Worm (Caenorhabditis elegans) whole organism, mixed stage, embryonic: ENCODE results near the gene Y50D4C.3.

Source experiments
- M03D4.4 ChIP-seq: sonication (generic microtip); optimal IDR thresholded peaks from 2 replicates; lab custom pipeline; 2017; ENCODE audit warnings: mild to moderate bottlenecking, missing genetic modification characterization, missing compliant biosample characterization
- bed-3 ChIP-seq: fragments of 200-800 bp; sonication (Bioruptor generic); optimal IDR thresholded peaks from 3 replicates; lab custom pipeline; 2018; ENCODE audit warnings: mild to moderate bottlenecking, missing genetic modification characterization, moderate library complexity, missing compliant biosample characterization
- blmp-1 ChIP-seq: fragments of 150-350 bp; optimal IDR thresholded peaks from 2 replicates; lab custom pipeline; 2014; ENCODE audit warnings: missing biosample characterization, missing genetic modification characterization
- ceh-39 ChIP-seq: fragments of 150-350 bp; optimal IDR thresholded peaks from 2 replicates; lab custom pipeline; 2014; ENCODE audit warnings: missing biosample characterization, missing genetic modification characterization
- ceh-43 ChIP-seq: fragments of 200-800 bp; sonication (Bioruptor generic); optimal IDR thresholded peaks from 2 replicates; lab custom pipeline; 2018; ENCODE audit warnings: mild to moderate bottlenecking, missing genetic modification characterization, moderate library complexity, missing compliant biosample characterization
- ceh-83 ChIP-seq: fragments of 200-800 bp; sonication (Bioruptor generic); optimal IDR thresholded peaks from 2 replicates; lab custom pipeline; 2018; ENCODE audit warnings: mild to moderate bottlenecking, missing genetic modification characterization, missing compliant biosample characterization
- ces-1 ChIP-seq: fragments of 150-350 bp; optimal IDR thresholded peaks from 2 replicates; lab custom pipeline; 2014; ENCODE audit warnings: missing biosample characterization, missing genetic modification reagents, missing genetic modification characterization
- cnd-1 ChIP-seq: fragments of 200-800 bp; sonication (Bioruptor generic); optimal IDR thresholded peaks from 2 replicates; lab custom pipeline; 2018; ENCODE audit warnings: mild to moderate bottlenecking, missing genetic modification characterization, missing compliant biosample characterization
- drap-1 ChIP-seq: fragments of 200-800 bp; sonication (Bioruptor generic); optimal IDR thresholded peaks from 3 replicates; lab custom pipeline; 2018; ENCODE audit warnings: mild to moderate bottlenecking, missing genetic modification characterization, missing compliant biosample characterization
- elt-1 ChIP-seq: sonication (generic microtip); optimal IDR thresholded peaks from 2 replicates; lab custom pipeline; 2017; ENCODE audit warnings: missing genetic modification characterization, mild to moderate bottlenecking, missing compliant biosample characterization, antibody characterized with exemption, moderate library complexity, borderline replicate concordance; ENCODE audit not compliant: insufficient read depth
- elt-3 ChIP-seq: fragments of 150-350 bp; optimal IDR thresholded peaks from 2 replicates; lab custom pipeline; 2014; ENCODE audit warnings: missing biosample characterization, missing genetic modification characterization
- flh-1 ChIP-seq: fragments of 200-800 bp; sonication (Bioruptor generic); optimal IDR thresholded peaks from 2 replicates; lab custom pipeline; 2018; ENCODE audit warnings: mild to moderate bottlenecking, missing genetic modification characterization, moderate library complexity, missing compliant biosample characterization
- ham-2 ChIP-seq: fragments of 200-800 bp; sonication (Bioruptor generic); optimal IDR thresholded peaks from 2 replicates; lab custom pipeline; 2018; ENCODE audit warnings: mild to moderate bottlenecking, missing genetic modification characterization, missing compliant biosample characterization
- hlh-1 ChIP-seq: fragments of 150-350 bp; optimal IDR thresholded peaks from 2 replicates; lab custom pipeline; 2014; ENCODE audit warnings: missing biosample characterization, missing genetic modification reagents, missing genetic modification characterization
- lin-13 ChIP-seq: fragments of 150-350 bp; optimal IDR thresholded peaks from 2 replicates; lab custom pipeline; 2014; ENCODE audit warnings: missing biosample characterization, missing genetic modification characterization
- lin-32 ChIP-seq: fragments of 200-800 bp; sonication (Bioruptor generic); optimal IDR thresholded peaks from 2 replicates; lab custom pipeline; 2018; ENCODE audit warnings: mild to moderate bottlenecking, missing genetic modification characterization, missing compliant biosample characterization
- lsy-2 ChIP-seq: fragments of 150-350 bp; optimal IDR thresholded peaks from 2 replicates; lab custom pipeline; 2014; ENCODE audit warnings: missing biosample characterization, missing genetic modification characterization
- mab-5 ChIP-seq: fragments of 150-350 bp; optimal IDR thresholded peaks from 2 replicates; lab custom pipeline; 2014; ENCODE audit warnings: missing biosample characterization, missing genetic modification characterization
- mep-1 ChIP-seq: fragments of 150-350 bp; optimal IDR thresholded peaks from 2 replicates; lab custom pipeline; 2017; ENCODE audit warnings: missing biosample characterization, missing genetic modification reagents, missing genetic modification characterization, inconsistent platforms
- mls-2 ChIP-seq: sonication (generic microtip); optimal IDR thresholded peaks from 2 replicates; lab custom pipeline; 2016; ENCODE audit warnings: mild to moderate bottlenecking, missing genetic modification characterization, moderate library complexity, missing compliant biosample characterization
- nhr-12 ChIP-seq: fragments of 150-350 bp; optimal IDR thresholded peaks from 2 replicates; lab custom pipeline; 2014; ENCODE audit warnings: missing biosample characterization, missing genetic modification characterization
- nhr-2 ChIP-seq: fragments of 150-350 bp; optimal IDR thresholded peaks from 2 replicates; lab custom pipeline; 2014; ENCODE audit warnings: missing biosample characterization, missing genetic modification characterization
- nhr-28 ChIP-seq: fragments of 150-350 bp; optimal IDR thresholded peaks from 2 replicates; lab custom pipeline; 2014; ENCODE audit warnings: missing biosample characterization, missing genetic modification characterization
- nhr-76 ChIP-seq: sonication (generic microtip); optimal IDR thresholded peaks from 2 replicates; lab custom pipeline; 2017; ENCODE audit warnings: missing biosample characterization, missing genetic modification characterization
- pha-4 ChIP-seq: fragments of 150-350 bp; optimal IDR thresholded peaks from 2 replicates; lab custom pipeline; 2018; ENCODE audit warnings: missing biosample characterization, missing genetic modification reagents, missing genetic modification characterization
- sem-2 ChIP-seq: fragments of 200-800 bp; sonication (Bioruptor generic); optimal IDR thresholded peaks from 2 replicates; lab custom pipeline; 2018; ENCODE audit warnings: mild to moderate bottlenecking, missing genetic modification characterization, missing compliant biosample characterization
- snpc-4 ChIP-seq: fragments of 150-350 bp; optimal IDR thresholded peaks from 2 replicates; lab custom pipeline; 2014; ENCODE audit warnings: missing biosample characterization, missing genetic modification characterization
- sptf-1 ChIP-seq: sonication (generic microtip); optimal IDR thresholded peaks from 2 replicates; lab custom pipeline; 2017; ENCODE audit warnings: mild to moderate bottlenecking, missing genetic modification characterization, moderate library complexity, missing compliant biosample characterization
- tbx-8 ChIP-seq: fragments of 200-800 bp; sonication (Bioruptor generic); optimal IDR thresholded peaks from 2 replicates; lab custom pipeline; 2018; ENCODE audit warnings: mild to moderate bottlenecking, missing genetic modification characterization, moderate library complexity, missing compliant biosample characterization
- unc-120 ChIP-seq: sonication (generic microtip); optimal IDR thresholded peaks from 2 replicates; lab custom pipeline; 2017; ENCODE audit warnings: missing genetic modification characterization, missing compliant biosample characterization; ENCODE audit not compliant: poor library complexity, severe bottlenecking
- unc-39 ChIP-seq: fragments of 150-350 bp; optimal IDR thresholded peaks from 2 replicates; lab custom pipeline; 2014; ENCODE audit warnings: missing biosample characterization, missing genetic modification characterization
- unc-62 ChIP-seq: fragments of 150-350 bp; optimal IDR thresholded peaks from 2 replicates; lab custom pipeline; 2014; ENCODE audit warnings: missing biosample characterization, missing genetic modification reagents, missing genetic modification characterization
- zip-8 ChIP-seq: fragments of 150-350 bp; optimal IDR thresholded peaks from 2 replicates; lab custom pipeline; 2014; ENCODE audit warnings: missing biosample characterization, missing genetic modification characterization
- ztf-11 ChIP-seq: fragments of 150-350 bp; optimal IDR thresholded peaks from 2 replicates; lab custom pipeline; 2014; ENCODE audit warnings: missing biosample characterization, missing genetic modification characterization

The Y50D4C.3 gene

ce11 chrV:978617-979016 lies 33.6 kb upstream of the Y50D4C.3 start:
- no peak for TF ChIP-seq bed-3 (GFP tag; lab: Kevin White, UChicago)
- TF ChIP-seq snpc-4 (tag; lab: Kevin White, UChicago) = no peak
- TF ChIP-seq unc-120 (tag; lab: Kevin White, UChicago) = no peak
- TF ChIP-seq ceh-39 = no peak
- no peak for TF ChIP-seq mep-1 (tag; lab: Kevin White, UChicago)
- TF ChIP-seq unc-39 (tag; lab: Kevin White, UChicago) = peak; percentile 67
- no peak for TF ChIP-seq M03D4.4 (tag; lab: Kevin White, UChicago)
- no peak for TF ChIP-seq lsy-2 (tag; lab: Kevin White, UChicago)
- TF ChIP-seq nhr-12 (tag; lab: Kevin White, UChicago) = no peak
- TF ChIP-seq flh-1 (GFP tag; lab: Kevin White, UChicago) = no peak
- no peak for TF ChIP-seq hlh-1 (tag; lab: Kevin White, UChicago)
- TF ChIP-seq ceh-43 (GFP tag; lab: Kevin White, UChicago) = peak; percentile 54
- TF ChIP-seq unc-62 = peak; percentile 68
- no peak for TF ChIP-seq drap-1 (GFP tag; lab: Kevin White, UChicago)
- TF ChIP-seq mls-2 (tag; lab: Kevin White, UChicago) = peak; percentile 25
- TF ChIP-seq tbx-8 (GFP tag; lab: Kevin White, UChicago) = no peak
- no peak for TF ChIP-seq nhr-2
- TF ChIP-seq ceh-83 (GFP tag; lab: Kevin White, UChicago) = no peak
- TF ChIP-seq cnd-1 (tag; lab: Kevin White, UChicago) = no peak
- no peak for TF ChIP-seq blmp-1 (tag; lab: Kevin White, UChicago)
- no peak for TF ChIP-seq sem-2 (GFP tag; lab: Kevin White, UChicago)
- TF ChIP-seq lin-13 (tag; lab: Kevin White, UChicago) = no peak

ce11 chrV:977853-978252 lies 32.8 kb upstream of the Y50D4C.3 start:
- TF ChIP-seq M03D4.4 (tag; lab: Kevin White, UChicago) (no peak), lin-13 (tag; lab: Kevin White, UChicago) (no peak), blmp-1 (tag; lab: Kevin White, UChicago) (no peak), flh-1 (GFP tag; lab: Kevin White, UChicago) (no peak), ces-1 (GFP tag; lab: Kevin White, UChicago) (no peak), ztf-11 (tag; lab: Kevin White, UChicago) (no peak), nhr-12 (tag; lab: Kevin White, UChicago) (no peak), mls-2 (tag; lab: Kevin White, UChicago) (no peak), mep-1 (tag; lab: Kevin White, UChicago) (no peak), ceh-83 (GFP tag; lab: Kevin White, UChicago) (no peak), pha-4 (tag; lab: Kevin White, UChicago) (no peak), nhr-28 (tag; lab: Kevin White, UChicago) (no peak), snpc-4 (tag; lab: Kevin White, UChicago) (no peak), tbx-8 (GFP tag; lab: Kevin White, UChicago) (no peak), elt-3 (tag; lab: Kevin White, UChicago) (no peak), elt-1 (no peak), mab-5 (no peak), nhr-76 (tag; lab: Kevin White, UChicago) (no peak), lin-32 (no peak), ceh-43 (GFP tag; lab: Kevin White, UChicago) (no peak)

ce11 chrV:976498-977063 lies 31.5 kb upstream of the Y50D4C.3 start:
- TF ChIP-seq zip-8 (tag; lab: Kevin White, UChicago) (no peak), nhr-28 (tag; lab: Kevin White, UChicago) (no peak), lin-32 (no peak), nhr-12 (tag; lab: Kevin White, UChicago) (no peak), flh-1 (GFP tag; lab: Kevin White, UChicago) (no peak), ham-2 (GFP tag; lab: Kevin White, UChicago) (no peak), M03D4.4 (tag; lab: Kevin White, UChicago) (no peak), ceh-83 (GFP tag; lab: Kevin White, UChicago) (no peak), elt-3 (tag; lab: Kevin White, UChicago) (no peak), lin-13 (tag; lab: Kevin White, UChicago) (no peak), lsy-2 (tag; lab: Kevin White, UChicago) (no peak), sptf-1 (tag; lab: Kevin White, UChicago) (no peak), mep-1 (tag; lab: Kevin White, UChicago) (no peak)
